Fruit fly (Drosophila melanogaster) ovary, adult (tissue): Measurements from ENCODE around the gene Gr8a.

ENCODE experiments used
- CG17801 ChIP-seq: fragments of 200-800 bp; optimal IDR thresholded peaks from 2 replicates; lab custom pipeline; 2019; ENCODE audit warnings: missing biosample characterization, mild to moderate bottlenecking, missing genetic modification characterization, moderate library complexity; ENCODE audit not compliant: partially characterized antibody

Gene Gr8a

DNA sequence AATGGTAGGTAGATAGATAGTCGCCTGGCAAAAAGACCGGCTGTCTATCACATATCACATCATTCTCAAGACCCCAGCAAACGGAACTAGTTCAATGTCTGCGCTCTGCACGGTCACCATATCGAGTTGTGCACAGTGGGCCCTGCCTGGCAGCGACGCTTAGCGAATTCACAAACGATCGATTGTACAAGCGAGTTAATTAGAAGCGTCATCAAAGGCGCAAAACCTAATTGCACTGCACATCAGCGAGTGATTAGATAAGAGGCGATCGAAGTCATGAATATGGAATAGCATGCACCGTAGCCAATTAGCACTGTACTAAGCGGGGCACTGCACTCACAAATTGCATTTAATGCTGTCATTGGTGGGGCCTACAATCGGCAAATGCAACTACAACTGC, 6.5 kb upstream of the Gr8a start:
- no peak for TF ChIP-seq CG17801 (GFP tag; lab: Kevin White, UChicago)

DNA sequence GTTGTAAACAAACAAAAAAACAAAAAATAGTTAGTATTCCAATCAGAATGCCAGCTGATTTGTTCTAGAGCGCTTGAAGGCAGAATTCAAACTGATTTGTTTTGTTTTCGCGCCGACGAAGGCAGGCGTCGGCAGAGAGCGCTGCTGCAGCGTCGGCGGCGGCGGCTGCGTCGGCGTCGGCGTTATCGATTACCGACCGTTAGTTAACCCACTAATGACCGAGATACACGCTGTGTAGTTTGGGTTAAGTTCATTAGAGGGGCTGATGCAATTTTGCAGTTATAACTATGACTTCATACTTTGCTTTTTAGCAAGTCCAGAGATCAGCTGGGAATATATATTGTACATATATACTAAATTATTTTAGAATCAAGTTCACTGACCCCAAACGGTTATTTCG, 3.8 kb upstream of the Gr8a start, which contains the start of gene t:
t (minus strand) TSS at position 76 of the 400 bp plus-strand sequence.
- no peak for TF ChIP-seq CG17801 (GFP tag; lab: Kevin White, UChicago)

DNA sequence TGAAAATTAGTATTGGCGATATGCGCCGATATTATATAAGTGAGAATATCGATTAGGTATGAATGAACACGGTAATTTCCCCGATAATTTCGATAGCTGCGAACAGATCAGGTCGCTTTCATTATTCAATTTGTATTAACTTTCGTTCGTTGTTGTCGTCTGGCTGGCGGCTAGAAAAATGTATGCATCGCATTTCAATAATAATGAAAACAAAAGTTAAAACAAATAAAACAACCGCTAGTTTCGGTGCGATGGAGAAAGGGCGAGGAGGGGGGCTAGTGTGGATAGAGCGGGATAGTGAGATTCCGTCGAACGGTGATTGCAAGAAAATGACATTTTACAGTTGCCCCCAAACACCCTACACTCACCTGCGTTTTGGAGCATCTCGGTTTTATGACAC, 2.5 kb upstream of the Gr8a start:
- TF ChIP-seq CG17801 (GFP tag; lab: Kevin White, UChicago): no peak

DNA sequence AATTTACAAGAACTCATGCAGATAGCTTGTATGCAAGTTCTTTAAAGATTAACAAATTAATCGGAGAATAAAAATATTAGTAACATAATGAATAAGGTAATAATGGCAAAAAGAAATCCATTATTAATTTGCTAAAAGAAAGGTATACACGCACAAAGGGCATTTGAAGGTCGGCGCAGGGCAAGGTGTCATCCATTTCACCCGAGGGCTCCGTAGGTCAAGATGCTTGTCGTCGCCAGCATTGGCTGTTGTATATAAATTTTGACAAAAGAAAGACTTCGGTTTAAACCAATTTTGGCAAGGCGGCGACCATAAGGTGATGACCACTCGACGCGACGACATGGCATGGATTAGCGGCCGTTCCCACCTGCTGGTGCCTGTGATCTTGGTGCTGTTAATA, 1.8 kb upstream of the Gr8a start, which contains the start of gene CG15370:
CG15370 (plus strand) TSS at position 301 of the 400 bp plus-strand sequence.
- TF ChIP-seq CG17801 (GFP tag; lab: Kevin White, UChicago): no peak

DNA sequence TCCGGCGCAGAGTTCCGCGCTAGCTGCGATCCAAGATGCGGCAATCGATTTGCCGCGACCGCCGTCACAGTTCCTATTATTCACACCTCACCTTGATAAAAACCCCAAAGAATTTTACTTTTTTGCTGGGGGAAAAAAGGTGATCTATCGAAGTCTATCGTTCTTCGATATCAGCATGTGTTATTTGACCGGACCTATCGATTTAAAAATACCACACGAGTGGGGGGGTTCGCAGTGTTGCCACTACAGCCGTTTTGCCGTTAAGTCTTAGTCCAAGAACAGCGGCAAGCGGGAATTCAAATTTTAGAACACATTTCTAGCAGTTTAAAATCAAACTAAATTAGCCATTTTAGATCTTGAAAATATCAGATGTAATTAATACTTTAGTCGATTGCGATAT, 5.3 kb downstream of the Gr8a start, which contains the start of gene CG12121:
CG12121 (minus strand) TSS at position 180 of the 400 bp plus-strand sequence.
- TF ChIP-seq CG17801 (GFP tag; lab: Kevin White, UChicago): peak; percentile 35

DNA sequence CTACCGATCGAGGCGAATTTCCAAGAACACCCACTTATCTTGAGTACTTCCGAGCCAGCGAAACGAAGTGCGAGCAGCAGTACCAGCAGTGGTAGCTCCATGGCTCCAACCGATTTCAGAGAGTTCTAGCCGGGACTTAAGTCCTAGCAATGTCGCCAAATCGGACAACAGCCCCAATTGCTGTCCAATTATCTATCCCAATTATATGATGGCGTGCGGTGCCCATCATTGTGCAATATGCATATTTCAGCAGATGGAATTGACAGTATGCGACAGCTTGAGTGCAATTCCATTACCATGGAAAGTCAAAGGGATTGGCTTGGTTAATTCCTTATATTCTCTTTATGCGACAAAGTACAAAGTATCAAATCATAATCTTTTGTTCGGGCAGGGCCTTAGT, 9.5 kb downstream of the Gr8a start, which contains the start of gene Ir8a:
Ir8a (minus strand) TSS at position 101 of the 400 bp plus-strand sequence.
- no peak for TF ChIP-seq CG17801 (GFP tag; lab: Kevin White, UChicago)

DNA sequence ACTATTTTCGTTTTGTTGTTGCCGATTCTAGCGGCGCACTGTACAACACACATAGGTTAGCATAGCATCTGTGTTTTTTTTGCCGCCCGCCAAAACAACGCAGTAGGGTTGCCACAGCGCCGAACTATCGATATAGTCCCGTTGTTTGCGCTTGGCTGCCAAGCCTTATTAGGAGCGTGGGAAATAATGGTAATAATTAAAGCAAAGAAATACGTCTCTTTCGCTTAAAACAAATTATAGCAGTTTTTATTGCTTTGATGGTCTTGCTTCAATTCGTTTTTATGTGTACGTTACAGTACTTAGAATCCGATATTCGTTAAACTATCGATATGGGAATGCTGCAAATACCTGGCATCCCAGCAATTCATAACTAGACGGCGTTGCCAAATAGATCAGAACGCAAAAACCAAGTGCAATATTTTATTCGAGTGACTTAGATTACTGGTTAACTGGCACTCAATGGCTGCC, 16.5 kb downstream of the Gr8a start, which contains the start of the genes mxc and Larp7:
mxc (minus strand) TSS at position 51 of the 468 bp plus-strand sequence.
Larp7 (plus strand) TSS at position 401 of the 468 bp plus-strand sequence.
- TF ChIP-seq CG17801 (GFP tag; lab: Kevin White, UChicago): peak; percentile 72

DNA sequence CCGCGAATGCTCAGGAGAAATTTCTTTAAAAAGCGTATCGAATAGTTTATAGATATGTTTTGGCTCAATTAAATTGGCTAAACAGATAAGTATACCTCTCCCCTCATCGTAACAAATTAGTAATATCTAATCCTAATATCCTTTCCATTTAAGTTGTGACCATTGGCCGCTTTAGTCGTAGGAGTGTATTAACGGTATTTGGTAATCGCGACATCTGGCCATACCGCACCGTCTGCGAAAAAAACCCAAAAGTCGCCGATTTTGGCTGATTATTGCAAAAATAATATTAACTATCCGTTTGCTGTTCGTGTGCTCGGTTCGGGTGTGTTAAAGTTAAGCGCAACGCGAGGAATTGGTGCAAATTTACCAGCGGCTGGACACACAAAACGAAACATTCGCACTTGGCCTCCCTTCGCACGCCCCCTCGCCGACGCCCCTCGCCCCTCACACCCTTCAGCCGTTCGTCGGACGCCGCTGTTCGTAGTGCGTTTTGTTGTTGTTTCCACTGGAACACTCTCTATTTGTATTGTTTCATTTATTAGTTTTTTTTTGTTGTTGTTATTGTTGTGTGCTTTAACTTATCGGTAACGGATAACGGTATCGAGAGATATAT, 20.3 kb downstream of the Gr8a start, which contains the start of the genes amx and Dsor1:
amx (minus strand) TSS at position 166 of the 613 bp plus-strand sequence.
Dsor1 (plus strand) TSS at position 172 of the 613 bp plus-strand sequence.
- TF ChIP-seq CG17801 (GFP tag; lab: Kevin White, UChicago): no peak

DNA sequence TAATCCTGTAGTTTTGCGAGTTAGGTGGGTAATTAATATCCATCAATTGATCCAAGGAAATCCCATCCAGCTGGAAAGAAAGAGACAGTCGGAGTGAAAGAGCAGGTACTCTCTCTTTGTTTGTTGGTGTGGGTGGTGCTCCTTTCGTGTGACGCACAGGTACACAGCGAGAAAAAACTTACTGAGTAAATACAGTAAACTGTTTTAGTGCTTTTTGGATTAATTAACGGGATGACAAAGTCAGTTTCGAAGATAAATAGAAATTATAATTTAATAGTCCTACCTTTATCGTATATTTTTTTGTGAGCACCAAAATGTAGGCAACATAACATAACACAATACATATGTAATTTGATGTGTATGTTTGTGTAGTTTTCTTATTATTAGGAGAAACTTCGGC, 21.1 kb downstream of the Gr8a start:
- no peak for TF ChIP-seq CG17801 (GFP tag; lab: Kevin White, UChicago)

DNA sequence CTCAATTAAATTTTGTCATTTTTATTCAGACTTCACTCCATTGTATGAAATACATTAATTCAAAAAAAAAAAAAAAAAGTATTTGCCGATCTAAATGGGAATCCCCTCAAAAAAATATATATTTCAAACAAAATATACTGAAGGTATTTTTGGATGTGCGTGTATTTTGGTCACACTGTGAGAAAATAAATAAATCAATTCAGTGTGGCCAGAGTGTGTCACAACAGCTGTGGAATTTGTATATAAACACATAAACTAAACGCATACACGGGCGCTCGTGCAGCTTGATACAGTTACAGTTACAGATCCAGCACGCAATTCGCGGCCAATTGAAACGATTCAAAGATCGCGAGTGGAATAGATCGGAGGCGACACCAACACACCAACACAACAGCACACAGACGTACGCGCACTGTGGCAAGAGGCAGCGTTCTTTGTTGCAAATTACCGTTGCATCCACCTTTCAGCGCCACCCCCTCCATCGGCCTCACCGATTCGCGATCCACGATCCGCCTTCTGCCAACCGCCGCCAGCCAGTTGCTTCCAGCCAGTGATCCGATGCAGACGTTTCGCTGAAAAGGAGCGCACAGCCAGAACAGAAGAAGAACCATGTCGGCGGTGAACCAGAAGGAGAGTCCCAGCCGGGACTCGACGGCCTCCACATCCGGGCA, 23.4 kb downstream of the Gr8a start, which contains the start of gene CG17754:
CG17754 (plus strand) TSS at position 260 of the 671 bp plus-strand sequence.
- peak; percentile 62 for TF ChIP-seq CG17801 (GFP tag; lab: Kevin White, UChicago)

DNA sequence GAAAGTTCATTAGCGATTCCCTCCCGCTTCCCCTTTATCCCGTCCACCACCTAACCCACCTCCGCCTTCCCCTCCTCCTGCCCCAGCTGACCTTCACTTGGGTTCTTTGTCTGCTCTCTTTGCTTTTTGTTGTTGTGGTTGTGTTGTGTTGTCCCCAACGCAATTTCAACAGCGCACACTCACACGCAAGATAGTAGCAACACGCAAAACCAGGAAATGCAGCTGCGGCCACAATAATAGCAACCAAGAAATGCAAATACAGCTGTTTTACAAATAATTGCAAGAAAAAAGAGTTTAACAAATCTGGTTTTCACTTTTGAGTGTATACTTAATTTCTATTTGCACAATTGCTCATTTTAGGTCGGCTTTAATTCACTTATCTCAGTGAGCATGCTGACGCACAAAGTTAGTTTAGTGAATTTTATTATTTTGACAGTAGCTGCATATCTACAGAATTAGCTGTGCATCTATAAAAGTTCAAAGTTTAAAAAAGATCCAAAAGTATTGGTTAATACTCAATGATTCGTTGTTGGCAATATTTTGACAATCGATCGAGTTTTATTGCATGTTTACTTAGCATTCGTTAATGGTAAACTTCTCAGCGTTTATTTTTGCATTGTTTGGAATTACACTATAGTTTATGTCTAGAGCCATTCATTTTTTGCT, 24.4 kb downstream of the Gr8a start:
- TF ChIP-seq CG17801 (GFP tag; lab: Kevin White, UChicago): no peak

DNA sequence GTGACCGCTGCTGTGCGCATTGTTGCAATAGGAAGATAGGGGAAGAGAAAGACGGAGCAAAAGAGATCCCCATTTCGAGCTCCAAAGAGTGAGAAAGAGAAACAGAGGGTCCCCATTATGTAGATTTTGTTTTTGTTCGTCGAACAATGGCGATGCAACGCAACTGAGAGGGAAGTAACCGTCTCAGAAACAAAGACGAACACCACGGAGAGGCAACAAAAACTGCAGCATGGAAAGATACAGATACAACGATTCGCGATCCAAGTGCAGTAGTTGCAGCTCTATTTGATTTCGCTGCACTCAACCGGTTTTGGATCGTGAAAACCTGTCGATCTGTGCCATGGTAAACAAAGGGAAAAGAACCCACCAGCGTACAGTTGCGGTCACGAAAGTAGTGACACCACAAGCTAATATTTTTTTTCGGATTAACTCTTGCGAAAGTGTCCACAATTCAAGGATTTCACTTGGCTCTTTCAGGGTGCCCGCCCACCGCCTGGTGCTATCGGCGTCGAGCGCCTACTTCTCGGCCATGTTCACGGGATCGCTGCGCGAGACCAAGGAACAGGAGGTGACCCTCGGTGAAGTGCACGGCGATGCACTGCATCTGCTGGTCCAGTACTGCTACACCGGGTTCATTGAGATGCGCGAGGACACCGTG, 25.2 kb downstream of the Gr8a start:
- TF ChIP-seq CG17801 (GFP tag; lab: Kevin White, UChicago): no peak

DNA sequence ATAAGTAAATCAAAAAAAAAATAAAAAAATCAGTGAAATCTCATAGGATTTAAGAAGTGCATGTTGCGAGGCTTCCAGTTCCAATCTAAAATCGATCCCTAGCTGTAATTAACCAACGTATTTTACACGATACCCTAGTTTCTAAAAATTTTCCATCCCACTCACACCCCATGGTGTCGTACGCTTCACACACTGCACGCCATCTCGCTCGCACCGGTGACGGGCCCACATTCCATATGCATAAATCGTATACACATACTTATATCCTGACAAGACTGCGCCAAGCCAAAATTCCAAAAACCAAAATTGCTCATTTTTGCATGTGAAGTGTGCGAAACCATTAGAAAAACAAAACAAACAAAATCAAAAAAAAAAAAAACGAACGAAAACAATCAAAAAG, 28.1 kb downstream of the Gr8a start:
- no peak for TF ChIP-seq CG17801 (GFP tag; lab: Kevin White, UChicago)

DNA sequence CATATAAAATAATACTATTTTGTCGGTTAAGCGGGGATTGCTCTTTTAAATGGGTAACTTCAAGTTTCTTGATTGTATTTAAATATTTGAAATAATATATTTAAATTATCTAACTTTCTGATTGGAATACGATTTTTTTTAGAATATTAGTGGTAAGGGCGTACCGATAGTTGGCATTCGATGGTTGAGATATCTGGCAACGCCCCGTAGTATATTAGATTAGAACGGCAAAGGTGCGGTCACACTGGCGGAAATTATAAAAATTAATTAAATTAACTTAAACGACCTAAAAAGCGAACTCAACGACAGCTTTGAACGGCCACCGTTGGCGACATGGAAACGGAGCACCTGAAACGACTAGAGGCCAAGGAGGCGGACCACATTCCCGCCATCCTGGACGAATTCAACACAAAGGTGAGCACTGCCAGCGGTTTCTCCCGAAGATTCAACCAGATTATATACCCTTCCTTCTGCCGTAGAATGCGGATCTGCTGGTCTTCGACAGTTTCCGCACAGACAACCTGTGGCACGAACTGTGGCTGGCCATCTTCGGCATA, 29.1 kb downstream of the Gr8a start, which contains the start of gene ric8a:
ric8a (plus strand) TSS at position 205 of the 557 bp plus-strand sequence.
- TF ChIP-seq CG17801 (GFP tag; lab: Kevin White, UChicago): peak; percentile 34
